Worm (Caenorhabditis elegans) whole organism, midembryonic: ENCODE measurements around the gene M05D6.5.

Experiments used
- T22C8.4 ChIP-seq: fragments of 200-800 bp; sonication (Bioruptor generic); IDR thresholded peaks from 2 replicates; pipeline ENCODE4 v1.3.6; 2022; ENCODE audit warnings: missing genetic modification characterization, missing compliant biosample characterization
- cog-1 ChIP-seq: sonication (generic microtip); optimal IDR thresholded peaks from 2 replicates; lab custom pipeline; 2016; ENCODE audit warnings: missing genetic modification characterization, missing compliant biosample characterization
- flt-1 ChIP-seq: fragments of 200-800 bp; sonication (Bioruptor generic); IDR thresholded peaks from 2 replicates; pipeline ENCODE4 v1.3.6; 2022; ENCODE audit warnings: missing genetic modification characterization, missing compliant biosample characterization
- klf-2 ChIP-seq: fragments of 200-800 bp; sonication (Bioruptor generic); conservative IDR thresholded peaks from 2 replicates; pipeline ENCODE4 v1.3.6; 2022; ENCODE audit warnings: missing genetic modification reagents, missing genetic modification characterization, missing compliant biosample characterization
- med-1 ChIP-seq: sonication (generic microtip); optimal IDR thresholded peaks from 2 replicates; lab custom pipeline; 2017; ENCODE audit warnings: missing genetic modification characterization, mild to moderate bottlenecking, missing compliant biosample characterization, antibody characterized with exemption, missing genetic modification reagents; ENCODE audit not compliant: insufficient read depth
- ref-1 ChIP-seq: fragments of 200-800 bp; sonication (Bioruptor generic); conservative IDR thresholded peaks from 2 replicates; pipeline ENCODE4 v1.3.6; 2022; ENCODE audit warnings: missing genetic modification reagents, missing genetic modification characterization, missing compliant biosample characterization
- tab-1 ChIP-seq: fragments of 200-800 bp; sonication (Bioruptor generic); IDR thresholded peaks from 2 replicates; pipeline ENCODE4 v1.3.6; 2022; ENCODE audit warnings: missing genetic modification characterization, missing compliant biosample characterization
- ztf-23 ChIP-seq: fragments of 200-800 bp; sonication (Bioruptor generic); IDR thresholded peaks from 2 replicates; pipeline ENCODE4 v1.3.6; 2022; ENCODE audit warnings: missing genetic modification reagents, missing genetic modification characterization, missing compliant biosample characterization
- ztf-29 ChIP-seq: fragments of 200-800 bp; sonication (Bioruptor generic); IDR thresholded peaks from 2 replicates; pipeline ENCODE4 v1.3.6; 2022; ENCODE audit warnings: missing genetic modification reagents, missing genetic modification characterization, missing compliant biosample characterization

M05D6.5 gene

ce11 chrII:8483793-8484186 lies 1.8 kb upstream of the M05D6.5 start, which contains the start of gene taap-1:
taap-1 (minus strand) TSS chrII:8483871.
- TF ChIP-seq ztf-23 (GFP tag; lab: Robert Waterston, UW) (no peak), klf-2 (GFP tag; lab: Robert Waterston, UW) (no peak), tab-1 (GFP tag; lab: Robert Waterston, UW) (no peak)

- TF ChIP-seq cog-1 (tag; lab: Kevin White, UChicago) = no peak
- no peak for TF ChIP-seq tab-1 (GFP tag; lab: Robert Waterston, UW)
- TF ChIP-seq ref-1 = no peak
- no peak for TF ChIP-seq flt-1 (GFP tag; lab: Robert Waterston, UW)
- no peak for TF ChIP-seq med-1 (GFP tag; lab: Kevin White, UChicago)
- no peak for TF ChIP-seq ztf-23 (GFP tag; lab: Robert Waterston, UW)
- no peak for TF ChIP-seq ztf-29 (GFP tag; lab: Robert Waterston, UW)
- no peak for TF ChIP-seq T22C8.4 (GFP tag; lab: Robert Waterston, UW)
- TF ChIP-seq klf-2 (GFP tag; lab: Robert Waterston, UW) = no peak
These were observed 1.3 kb upstream of the M05D6.5 start for ce11 chrII:8483124-8483792.

- TF ChIP-seq tab-1 (GFP tag; lab: Robert Waterston, UW) = no peak
These were observed 832 bp downstream of the M05D6.5 start for ce11 chrII:8481033-8481708.

DNA sequence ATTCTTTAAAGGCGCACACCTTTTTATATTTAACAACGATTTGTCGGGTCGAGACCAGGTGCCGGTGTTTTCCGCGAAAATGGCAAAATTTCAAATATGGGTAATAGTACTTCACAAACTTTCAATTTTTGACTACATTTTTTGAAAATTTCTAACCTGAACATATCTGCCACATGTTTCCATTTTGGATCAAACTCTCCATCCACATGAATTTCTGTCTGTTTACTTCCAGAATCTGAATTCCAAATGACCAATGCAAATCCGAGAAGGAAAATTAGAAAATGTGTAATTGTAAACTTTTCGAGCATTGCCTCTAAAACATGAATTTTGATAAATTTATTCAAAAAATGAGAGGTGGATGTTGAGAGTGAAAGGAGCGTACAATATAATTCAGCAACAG lies 1.8 kb downstream of the M05D6.5 start, which contains the start of gene lact-4:
Gene lact-4, minus strand, starts transcription at position 313 of the 400 bp plus-strand sequence.
- TF ChIP-seq klf-2 (GFP tag; lab: Robert Waterston, UW) (no peak), T22C8.4 (GFP tag; lab: Robert Waterston, UW) (no peak), cog-1 (tag; lab: Kevin White, UChicago) (no peak), flt-1 (GFP tag; lab: Robert Waterston, UW) (no peak), tab-1 (GFP tag; lab: Robert Waterston, UW) (no peak), ztf-29 (GFP tag; lab: Robert Waterston, UW) (no peak), ref-1 (no peak), med-1 (GFP tag; lab: Kevin White, UChicago) (no peak), ztf-23 (GFP tag; lab: Robert Waterston, UW) (no peak)

DNA sequence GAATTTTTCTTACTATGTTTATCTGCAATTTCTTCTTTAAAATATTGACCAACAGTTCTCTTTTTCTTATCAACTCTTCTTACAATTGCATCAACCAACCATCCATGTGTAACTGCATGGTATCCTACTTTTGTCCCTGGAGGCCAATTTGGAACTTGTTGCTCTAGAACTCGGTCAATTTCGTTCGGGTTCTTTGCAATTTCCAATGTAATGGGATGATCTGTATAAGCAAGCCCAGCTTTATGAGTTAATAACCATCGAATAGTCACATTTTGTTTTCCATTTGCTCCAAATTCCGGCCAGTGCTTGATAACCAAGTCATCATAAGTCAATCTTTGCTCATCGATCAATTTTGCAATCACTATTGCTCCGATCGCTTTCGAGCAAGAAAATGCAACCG lies 2.7 kb downstream of the M05D6.5 start:
- TF ChIP-seq ztf-23 (GFP tag; lab: Robert Waterston, UW) = no peak
- TF ChIP-seq T22C8.4 (GFP tag; lab: Robert Waterston, UW) = no peak
- TF ChIP-seq klf-2 (GFP tag; lab: Robert Waterston, UW) = no peak

- no peak for TF ChIP-seq ztf-29 (GFP tag; lab: Robert Waterston, UW)
- no peak for TF ChIP-seq klf-2 (GFP tag; lab: Robert Waterston, UW)
- no peak for TF ChIP-seq tab-1 (GFP tag; lab: Robert Waterston, UW)
- TF ChIP-seq med-1 (GFP tag; lab: Kevin White, UChicago) = no peak
- TF ChIP-seq cog-1 (tag; lab: Kevin White, UChicago) = no peak
These were observed 6.6 kb downstream of the M05D6.5 start, which contains the start of the genes M05D6.1 and M05D6.3 for ce11 chrII:8475306-8475822. M05D6.1 (minus strand) TSS chrII:8475406. M05D6.3 (plus strand) TSS chrII:8475772.

ce11 chrII:8472916-8473315 lies 9.1 kb downstream of the M05D6.5 start:
- TF ChIP-seq klf-2 (GFP tag; lab: Robert Waterston, UW) = no peak
- no peak for TF ChIP-seq ztf-23 (GFP tag; lab: Robert Waterston, UW)
- no peak for TF ChIP-seq ref-1
- no peak for TF ChIP-seq T22C8.4 (GFP tag; lab: Robert Waterston, UW)
- no peak for TF ChIP-seq flt-1 (GFP tag; lab: Robert Waterston, UW)
- no peak for TF ChIP-seq ztf-29 (GFP tag; lab: Robert Waterston, UW)
- no peak for TF ChIP-seq cog-1 (tag; lab: Kevin White, UChicago)
- no peak for TF ChIP-seq tab-1 (GFP tag; lab: Robert Waterston, UW)
- TF ChIP-seq med-1 (GFP tag; lab: Kevin White, UChicago) = no peak

- TF ChIP-seq ztf-29 (GFP tag; lab: Robert Waterston, UW) (no peak), flt-1 (GFP tag; lab: Robert Waterston, UW) (no peak), tab-1 (GFP tag; lab: Robert Waterston, UW) (no peak), ztf-23 (GFP tag; lab: Robert Waterston, UW) (no peak), klf-2 (GFP tag; lab: Robert Waterston, UW) (no peak), cog-1 (tag; lab: Kevin White, UChicago) (no peak), ref-1 (no peak), T22C8.4 (GFP tag; lab: Robert Waterston, UW) (no peak), med-1 (GFP tag; lab: Kevin White, UChicago) (no peak)
These were observed 10.9 kb downstream of the M05D6.5 start, which contains the start of gene M05D6.8 for ce11 chrII:8471139-8471538. M05D6.8 (minus strand) TSS chrII:8471239.

DNA sequence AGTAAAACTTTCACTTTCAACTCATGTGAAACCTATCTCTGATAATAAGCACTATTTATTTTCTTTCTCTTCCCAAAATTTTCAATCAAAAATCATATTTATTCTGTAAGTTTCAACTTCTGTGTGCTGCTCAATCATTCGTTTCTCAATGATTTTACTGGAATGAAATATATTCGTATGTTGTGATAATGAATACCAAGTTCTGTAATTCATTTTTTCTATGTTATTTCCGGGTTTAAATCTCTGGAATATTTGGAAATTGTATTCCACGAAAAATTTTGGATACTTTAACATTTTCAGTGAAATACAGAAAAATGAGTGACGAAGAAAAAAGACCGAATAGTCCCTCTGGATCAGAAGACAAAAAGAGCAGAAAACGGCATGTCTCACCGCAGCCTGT lies 14.2 kb downstream of the M05D6.5 start, which contains the start of gene M05D6.2:
Gene M05D6.2, plus strand, starts transcription at position 301 of the 400 bp plus-strand sequence.
- no peak for TF ChIP-seq ztf-29 (GFP tag; lab: Robert Waterston, UW)
- no peak for TF ChIP-seq T22C8.4 (GFP tag; lab: Robert Waterston, UW)
- no peak for TF ChIP-seq klf-2 (GFP tag; lab: Robert Waterston, UW)
- no peak for TF ChIP-seq tab-1 (GFP tag; lab: Robert Waterston, UW)
- TF ChIP-seq ztf-23 (GFP tag; lab: Robert Waterston, UW) = no peak
- TF ChIP-seq cog-1 (tag; lab: Kevin White, UChicago) = no peak
- TF ChIP-seq ref-1 = no peak
- TF ChIP-seq flt-1 (GFP tag; lab: Robert Waterston, UW) = no peak
- TF ChIP-seq med-1 (GFP tag; lab: Kevin White, UChicago) = no peak
